Fruit fly (Drosophila melanogaster): ENCODE data around the gene CG33270.

The CG33270 gene

DNA sequence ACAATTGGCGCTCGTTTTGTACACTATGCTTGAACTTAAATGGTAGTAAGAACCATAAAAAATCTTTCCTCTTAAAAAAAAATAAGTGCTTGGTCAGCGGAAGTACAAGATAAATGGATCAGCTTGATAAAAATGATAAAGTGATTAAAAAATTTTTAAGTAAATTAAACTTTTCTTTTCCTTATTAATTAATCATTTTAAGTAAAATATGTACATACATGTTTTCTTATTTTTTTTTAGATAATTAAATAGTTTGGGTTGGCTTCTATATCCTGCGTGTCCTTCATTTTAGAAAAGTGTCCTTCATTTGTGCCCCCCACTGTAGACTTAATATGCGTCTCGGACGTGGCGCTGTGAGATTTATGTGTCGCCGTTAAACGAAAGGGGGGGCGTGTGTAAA, 21.8 kb downstream of the CG33270 start (continued):
- TF ChIP-seq kni (GFP tag; optimal IDR thresholded peaks at IDR 0.05) (no peak), Hey (tag; optimal IDR thresholded peaks at IDR 0.05) (no peak), CG9817 (tag; optimal IDR thresholded peaks at IDR 0.05) (peak; percentile 31), sisA (GFP tag; IDR thresholded peaks at IDR 0.05) (no peak), Lpt (GFP tag; optimal IDR thresholded peaks at IDR 0.05) (no peak), CG1792 (GFP tag; optimal IDR thresholded peaks at IDR 0.05) (no peak), CG31365 (tag; optimal IDR thresholded peaks at IDR 0.05) (no peak), Ets65A (GFP tag) (peak; percentile 12), sim (GFP tag; IDR thresholded peaks at IDR 0.05) (no peak), CG12391 (tag; optimal IDR thresholded peaks at IDR 0.05) (peak; percentile 21), CG2678 (tag; optimal IDR thresholded peaks at IDR 0.05) (peak; percentile 65), oc (tag; optimal IDR thresholded peaks at IDR 0.05) (no peak), Vsx1 (GFP tag; optimal IDR thresholded peaks at IDR 0.05) (peak; percentile 22), Lhr (GFP tag; optimal IDR thresholded peaks at IDR 0.05) (no peak), Hsf (GFP tag; optimal IDR thresholded peaks at IDR 0.05) (no peak), pho (GFP tag; optimal IDR thresholded peaks at IDR 0.05) (peak; percentile 7), NC2β (GFP tag; optimal IDR thresholded peaks at IDR 0.05) (no peak), tio (GFP tag; optimal IDR thresholded peaks at IDR 0.05) (peak; percentile 34), CG33557 (GFP tag; optimal IDR thresholded peaks at IDR 0.05) (no peak), jumu (GFP tag; optimal IDR thresholded peaks at IDR 0.05) (no peak), CG15073 (GFP tag; optimal IDR thresholded peaks at IDR 0.05) (no peak), grn (GFP tag; optimal IDR thresholded peaks at IDR 0.05) (no peak), CG4404 (GFP tag; IDR thresholded peaks at IDR 0.05) (no peak), sd (tag; optimal IDR thresholded peaks at IDR 0.05) (no peak), ranshi (GFP tag; IDR thresholded peaks at IDR 0.05) (no peak), CG6854 (GFP tag; optimal IDR thresholded peaks at IDR 0.05) (no peak), ssp (GFP tag; IDR thresholded peaks at IDR 0.05) (no peak), yki (optimal IDR thresholded peaks at IDR 0.05) (no peak), cwo (GFP tag; optimal IDR thresholded peaks at IDR 0.05) (peak; percentile 27), CG8290 (GFP tag; optimal IDR thresholded peaks at IDR 0.05) (no peak), CG8290 (tag; optimal IDR thresholded peaks at IDR 0.05) (peak in 1 of 2 experiments; percentile 2), Taf1 (GFP tag; IDR thresholded peaks at IDR 0.05) (no peak), slp2 (GFP tag; optimal IDR thresholded peaks at IDR 0.05) (no peak), Hmx (GFP tag; optimal IDR thresholded peaks at IDR 0.05) (no peak), CG7928 (GFP tag; optimal IDR thresholded peaks at IDR 0.05) (no peak), CG11723 (GFP tag; optimal IDR thresholded peaks at IDR 0.05) (no peak), dmrt99B (tag; optimal IDR thresholded peaks at IDR 0.05) (peak; percentile 37), CG17568 (GFP tag; optimal IDR thresholded peaks at IDR 0.05) (no peak), mam (GFP tag; optimal IDR thresholded peaks at IDR 0.05) (peak; percentile 36), bbx (GFP tag; IDR thresholded peaks at IDR 0.05; ENCODE audit: partially characterized antibody) (no peak), CG31224 (GFP tag; IDR thresholded peaks at IDR 0.05) (no peak), Max (GFP tag; optimal IDR thresholded peaks at IDR 0.05) (no peak), CG14050 (GFP tag; IDR thresholded peaks at IDR 0.05) (no peak), crc (GFP tag; optimal IDR thresholded peaks at IDR 0.05) (no peak), CG7963 (GFP tag; IDR thresholded peaks at IDR 0.05; ENCODE audit: partially characterized antibody) (no peak), fu2 (GFP tag; optimal IDR thresholded peaks at IDR 0.05) (no peak), sc (optimal IDR thresholded peaks at IDR 0.05) (no peak), sc (GFP tag; optimal IDR thresholded peaks at IDR 0.05) (no peak), CG14710 (tag; optimal IDR thresholded peaks at IDR 0.05) (no peak), B-H2 (GFP tag; optimal IDR thresholded peaks at IDR 0.05) (no peak), CG9437 (GFP tag; optimal IDR thresholded peaks at IDR 0.05) (no peak), CG18476 (GFP tag; optimal IDR thresholded peaks at IDR 0.05) (no peak), fd3F (GFP tag; optimal IDR thresholded peaks at IDR 0.05) (peak; percentile 31)

Data from whole organism, embryonic.